Fruit fly (Drosophila melanogaster) whole organism, embryonic: ENCODE results near the gene TyrRII.

Source experiments
- B-H2 ChIP-seq: fragments of 200-800 bp; sonication (Bioruptor generic); optimal IDR thresholded peaks from 2 replicates; lab custom pipeline; 2018; ENCODE audit warnings: missing biosample characterization, mild to moderate bottlenecking, missing genetic modification characterization
- Bgb ChIP-seq: fragments of 200-800 bp; sonication (Bioruptor generic); IDR thresholded peaks from 2 replicates; pipeline ENCODE4 v1.3.6; 2022; ENCODE audit warnings: missing biosample characterization, missing genetic modification characterization; ENCODE audit not compliant: partially characterized antibody
- CG10209 ChIP-seq: fragments of 200-800 bp; sonication (Bioruptor generic); optimal IDR thresholded peaks from 3 replicates; lab custom pipeline; 2017; ENCODE audit warnings: missing biosample characterization, mild to moderate bottlenecking, missing genetic modification characterization, missing genetic modification reagents
- CG10267 ChIP-seq: fragments of 200-800 bp; sonication (Bioruptor generic); optimal IDR thresholded peaks from 2 replicates; lab custom pipeline; 2018; ENCODE audit warnings: missing biosample characterization, mild to moderate bottlenecking, missing genetic modification characterization, moderate library complexity
- CG13624 ChIP-seq: fragments of 200-800 bp; sonication (Bioruptor generic); optimal IDR thresholded peaks from 2 replicates; lab custom pipeline; 2016; ENCODE audit warnings: missing biosample characterization, missing genetic modification characterization
- CG1602 ChIP-seq: fragments of 200-800 bp; sonication (Bioruptor generic); optimal IDR thresholded peaks from 3 replicates; lab custom pipeline; 2016; ENCODE audit warnings: missing biosample characterization, missing genetic modification characterization
- CG17328 ChIP-seq: fragments of 200-800 bp; sonication (Bioruptor generic); IDR thresholded peaks from 2 replicates; pipeline ENCODE4 v1.3.6; 2022; ENCODE audit warnings: missing biosample characterization, missing genetic modification characterization
- CG18599 ChIP-seq: fragments of 200-800 bp; sonication (Bioruptor generic); optimal IDR thresholded peaks from 3 replicates; lab custom pipeline; 2017; ENCODE audit warnings: missing biosample characterization, missing genetic modification characterization, mild to moderate bottlenecking, moderate library complexity, missing genetic modification reagents
- CG2199 ChIP-seq: fragments of 200-800 bp; sonication (Bioruptor generic); IDR thresholded peaks from 3 replicates; pipeline ENCODE4 v1.3.6; 2022; ENCODE audit warnings: missing biosample characterization, missing genetic modification characterization
- CG6175 ChIP-seq: fragments of 200-800 bp; sonication (Bioruptor generic); IDR thresholded peaks from 3 replicates; pipeline ENCODE4 v1.3.6; 2022; ENCODE audit warnings: missing biosample characterization, missing genetic modification characterization
- CG6654 ChIP-seq: fragments of 200-800 bp; sonication (Bioruptor generic); optimal IDR thresholded peaks from 2 replicates; lab custom pipeline; 2017; ENCODE audit warnings: missing biosample characterization, mild to moderate bottlenecking, missing genetic modification characterization
- CG7357 ChIP-seq: fragments of 200-800 bp; sonication (Bioruptor generic); IDR thresholded peaks from 3 replicates; pipeline ENCODE4 v1.3.6; 2022; ENCODE audit warnings: missing biosample characterization, missing genetic modification characterization
- CG8388 ChIP-seq: fragments of 200-800 bp; sonication (Bioruptor generic); optimal IDR thresholded peaks from 2 replicates; lab custom pipeline; 2019; ENCODE audit warnings: missing biosample characterization, mild to moderate bottlenecking, missing genetic modification characterization, moderate library complexity
- CG8478 ChIP-seq: fragments of >200 bp; optimal IDR thresholded peaks from 2 replicates; lab custom pipeline; 2018
- CG9797 ChIP-seq: fragments of 200-800 bp; sonication (Bioruptor generic); optimal IDR thresholded peaks from 3 replicates; lab custom pipeline; 2018; ENCODE audit warnings: missing biosample characterization, mild to moderate bottlenecking, missing genetic modification characterization
- Dad ChIP-seq: fragments of 200-800 bp; sonication (Bioruptor generic); optimal IDR thresholded peaks from 3 replicates; lab custom pipeline; 2016; ENCODE audit warnings: missing biosample characterization, missing genetic modification characterization
- Eip74EF ChIP-seq, 2 experiments: fragments of 200-800 bp in 1 of 2; fragments of >200 bp in 1 of 2; sonication (Bioruptor generic) in 1 of 2; optimal IDR thresholded peaks; 2 replicates each; lab custom pipeline; 2017 to 2019; ENCODE audit warnings: missing biosample characterization in 2 of 2, missing genetic modification characterization in 2 of 2, mild to moderate bottlenecking in 1 of 2, moderate library complexity in 1 of 2
- Fer3 ChIP-seq: fragments of 200-800 bp; sonication (Bioruptor generic); optimal IDR thresholded peaks from 2 replicates; lab custom pipeline; 2018; ENCODE audit warnings: missing biosample characterization, mild to moderate bottlenecking, missing genetic modification characterization, moderate library complexity
- H15 ChIP-seq: fragments of 200-800 bp; sonication (Bioruptor generic); IDR thresholded peaks from 3 replicates; pipeline ENCODE4 v1.3.6; 2022; ENCODE audit warnings: missing biosample characterization, missing genetic modification characterization
- Optix ChIP-seq: fragments of 200-800 bp; sonication (Bioruptor generic); IDR thresholded peaks from 3 replicates; pipeline ENCODE4 v1.3.6; 2022; ENCODE audit warnings: missing biosample characterization, missing genetic modification characterization
- Usf ChIP-seq: fragments of 200-800 bp; sonication (Bioruptor generic); optimal IDR thresholded peaks from 2 replicates; lab custom pipeline; 2017; ENCODE audit warnings: missing genotype, missing biosample characterization, missing genetic modification characterization
- amos ChIP-seq: fragments of 200-800 bp; sonication (Bioruptor generic); IDR thresholded peaks from 2 replicates; pipeline ENCODE4 v1.3.6; 2022; ENCODE audit warnings: missing biosample characterization, missing genetic modification characterization; ENCODE audit not compliant: partially characterized antibody
- ap ChIP-seq: fragments of 200-800 bp; sonication (Bioruptor generic); IDR thresholded peaks from 2 replicates; pipeline ENCODE4 v1.3.6; 2022; ENCODE audit warnings: missing biosample characterization, missing genetic modification characterization
- ara ChIP-seq: fragments of 200-800 bp; sonication (Bioruptor generic); IDR thresholded peaks from 2 replicates; pipeline ENCODE4 v1.3.6; 2022; ENCODE audit warnings: missing biosample characterization, missing genetic modification characterization
- cad ChIP-seq: fragments of >200 bp; optimal IDR thresholded peaks from 2 replicates; lab custom pipeline; 2017; ENCODE audit warnings: missing biosample characterization, missing genetic modification characterization
- cato ChIP-seq: fragments of 200-800 bp; sonication (Bioruptor generic); optimal IDR thresholded peaks from 2 replicates; lab custom pipeline; 2016; ENCODE audit warnings: missing biosample characterization, missing genetic modification characterization, borderline replicate concordance
- cg ChIP-seq: fragments of 200-800 bp; sonication (Bioruptor generic); optimal IDR thresholded peaks from 3 replicates; lab custom pipeline; 2019; ENCODE audit warnings: missing biosample characterization, mild to moderate bottlenecking, missing genetic modification characterization, moderate library complexity
- chm ChIP-seq: fragments of 200-800 bp; sonication (Bioruptor generic); IDR thresholded peaks from 2 replicates; pipeline ENCODE4 v1.3.6; 2022; ENCODE audit warnings: missing biosample characterization, missing genetic modification characterization
- chn ChIP-seq: fragments of 200-800 bp; sonication (Bioruptor generic); optimal IDR thresholded peaks from 2 replicates; lab custom pipeline; 2016; ENCODE audit warnings: missing biosample characterization, missing genetic modification characterization
- ci ChIP-seq: fragments of 200-800 bp; sonication (Bioruptor generic); IDR thresholded peaks from 3 replicates; pipeline ENCODE4 v1.3.6; 2022; ENCODE audit warnings: missing biosample characterization, missing genetic modification characterization
- dysf ChIP-seq: fragments of 200-800 bp; sonication (Bioruptor generic); IDR thresholded peaks from 3 replicates; pipeline ENCODE4 v1.3.6; 2022; ENCODE audit warnings: missing biosample characterization, missing genetic modification characterization
- emc ChIP-seq: fragments of 200-800 bp; sonication (Bioruptor generic); optimal IDR thresholded peaks from 2 replicates; lab custom pipeline; 2016; ENCODE audit warnings: missing biosample characterization, missing genetic modification characterization
- eve ChIP-seq, 2 experiments: fragments of >200 bp; optimal IDR thresholded peaks; 2 replicates each; lab custom pipeline; 2017; ENCODE audit warnings: missing biosample characterization in 2 of 2, missing genetic modification characterization in 2 of 2
- gcm ChIP-seq: fragments of 200-800 bp; sonication (Bioruptor generic); optimal IDR thresholded peaks from 2 replicates; lab custom pipeline; 2019; ENCODE audit warnings: missing biosample characterization, mild to moderate bottlenecking, missing genetic modification characterization, moderate library complexity
- gt ChIP-seq: fragments of 200-800 bp; sonication (Bioruptor generic); IDR thresholded peaks from 2 replicates; pipeline ENCODE4 v1.3.6; 2022; ENCODE audit warnings: missing biosample characterization, missing genetic modification characterization
- hth ChIP-seq: fragments of >200 bp; optimal IDR thresholded peaks from 2 replicates; lab custom pipeline; 2017; ENCODE audit warnings: inconsistent platforms
- knrl ChIP-seq: fragments of 200-800 bp; sonication (Bioruptor generic); IDR thresholded peaks from 3 replicates; pipeline ENCODE4 v1.3.6; 2022; ENCODE audit warnings: missing biosample characterization, missing genetic modification characterization; ENCODE audit not compliant: partially characterized antibody
- luna ChIP-seq: fragments of 200-800 bp; sonication (Bioruptor generic); optimal IDR thresholded peaks from 2 replicates; lab custom pipeline; 2016; ENCODE audit warnings: missing biosample characterization, missing genetic modification characterization
- maf-S ChIP-seq: fragments of 200-800 bp; sonication (Bioruptor generic); optimal IDR thresholded peaks from 2 replicates; lab custom pipeline; 2016; ENCODE audit warnings: missing biosample characterization, missing genetic modification characterization
- odd ChIP-seq: fragments of 200-800 bp; sonication (Bioruptor generic); optimal IDR thresholded peaks from 2 replicates; lab custom pipeline; 2017; ENCODE audit warnings: missing biosample characterization, mild to moderate bottlenecking, missing genetic modification characterization
- onecut ChIP-seq: fragments of 200-800 bp; sonication (Bioruptor generic); IDR thresholded peaks from 2 replicates; pipeline ENCODE4 v1.3.6; 2022; ENCODE audit warnings: missing biosample characterization, missing genetic modification characterization
- pb ChIP-seq: fragments of 200-800 bp; sonication (Bioruptor generic); optimal IDR thresholded peaks from 3 replicates; lab custom pipeline; 2016; ENCODE audit warnings: missing biosample characterization, missing genetic modification characterization
- prd ChIP-seq, 3 experiments: fragments of >200 bp in 2 of 3; fragments of 200-800 bp in 1 of 3; sonication (Bioruptor generic) in 1 of 3; optimal IDR thresholded peaks in 2 of 3; IDR thresholded peaks in 1 of 3; 2 replicates in 2 of 3; 3 replicates in 1 of 3; pipeline versions ENCODE4 v1.3.6 to Lab custom; 2017 to 2022; ENCODE audit warnings: missing biosample characterization in 1 of 3, missing genetic modification characterization in 1 of 3
- ranshi ChIP-seq: fragments of 200-800 bp; sonication (Bioruptor generic); IDR thresholded peaks from 2 replicates; pipeline ENCODE4 v1.3.6; 2022; ENCODE audit warnings: missing biosample characterization, missing genetic modification characterization
- ro ChIP-seq: fragments of 200-800 bp; sonication (Bioruptor generic); IDR thresholded peaks from 2 replicates; pipeline ENCODE4 v1.3.6; 2022; ENCODE audit warnings: missing biosample characterization, missing genetic modification characterization
- sens ChIP-seq: fragments of 200-800 bp; sonication (Bioruptor generic); peaks from one replicate; lab custom pipeline; 2016; ENCODE audit warnings: missing biosample characterization, missing genetic modification characterization
- so ChIP-seq: fragments of 200-800 bp; sonication (Bioruptor generic); IDR thresholded peaks from 3 replicates; pipeline ENCODE4 v1.3.6; 2022; ENCODE audit warnings: missing biosample characterization, missing genetic modification characterization
- vfl ChIP-seq: fragments of 200-800 bp; sonication (Bioruptor generic); optimal IDR thresholded peaks from 2 replicates; lab custom pipeline; 2016; ENCODE audit warnings: missing biosample characterization, missing genetic modification characterization

TyrRII gene

DNA sequence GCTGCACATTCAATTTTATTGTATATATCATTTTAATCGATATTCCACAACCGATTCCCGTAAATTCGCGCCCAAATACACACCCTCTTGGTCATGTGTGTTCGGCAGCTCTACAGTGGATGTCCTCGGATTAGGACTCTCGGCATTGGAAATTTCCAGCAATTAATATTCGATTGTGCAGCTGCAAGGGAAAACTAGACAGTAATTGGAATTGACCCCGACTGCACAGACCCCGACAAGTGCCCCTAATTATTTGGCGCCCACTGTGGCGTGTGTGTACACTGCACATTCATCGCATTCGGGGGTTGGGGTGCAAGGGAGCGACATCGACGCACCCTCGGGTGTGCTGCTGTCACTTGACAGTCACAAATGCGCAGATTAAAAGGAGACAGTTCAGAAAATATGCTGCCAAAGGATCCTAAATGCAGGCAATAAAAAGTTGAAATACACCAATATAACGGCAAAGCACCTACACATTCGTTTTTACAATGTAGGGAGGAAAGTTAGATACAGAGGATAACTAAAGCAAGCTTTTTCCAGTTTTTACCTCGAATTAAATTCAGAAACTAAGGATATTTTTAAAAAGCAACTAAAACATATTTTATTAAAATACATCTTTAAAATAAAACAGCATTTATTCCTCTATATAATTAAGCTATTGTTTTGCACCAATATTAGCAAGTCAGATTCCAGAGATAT lies 27.5 kb upstream of the TyrRII start (continued):
- TF ChIP-seq chm (GFP tag; lab: Robert Waterston, UW): 0 out of 2 replicates have a peak, but pooled peaks have one; percentile 20
- TF ChIP-seq cad (GFP tag; lab: Kevin White, UChicago): no peak
- TF ChIP-seq chn: no peak
- TF ChIP-seq Optix (GFP tag; lab: Robert Waterston, UW): peak; percentile 39; the same call in 1 of the 3 replicates
- TF ChIP-seq luna (GFP tag; lab: Kevin White, UChicago): no peak
- TF ChIP-seq ranshi (GFP tag; lab: Robert Waterston, UW): no peak
- TF ChIP-seq prd (optimal IDR thresholded peaks at IDR 0.05; lab: Kevin White, UChicago): no peak
- peak; percentile 37; the same call in 2 of the 3 replicates for TF ChIP-seq prd (GFP tag; IDR thresholded peaks at IDR 0.05; lab: Robert Waterston, UW)
- TF ChIP-seq CG2199 (GFP tag; lab: Robert Waterston, UW): 0 out of 3 replicates have a peak, but pooled peaks have one; percentile 54
- peak; percentile 5 for TF ChIP-seq CG8388 (GFP tag; lab: Kevin White, UChicago)
- TF ChIP-seq ci (GFP tag; lab: Robert Waterston, UW): peak; percentile 60; the same call in 2 of the 3 replicates
- 0 out of 2 replicates have a peak, but pooled peaks have one; percentile 1 for TF ChIP-seq onecut
- TF ChIP-seq H15 (GFP tag; lab: Robert Waterston, UW): 0 out of 3 replicates have a peak, but pooled peaks have one; percentile 41
- no peak for TF ChIP-seq CG10209 (GFP tag; lab: Kevin White, UChicago)
- peak; percentile 13 for TF ChIP-seq CG18599 (GFP tag; lab: Kevin White, UChicago)
- no peak for TF ChIP-seq CG1602 (GFP tag; lab: Kevin White, UChicago)
- TF ChIP-seq CG6175 (GFP tag; lab: Robert Waterston, UW): no peak
- no peak for TF ChIP-seq pb

DNA sequence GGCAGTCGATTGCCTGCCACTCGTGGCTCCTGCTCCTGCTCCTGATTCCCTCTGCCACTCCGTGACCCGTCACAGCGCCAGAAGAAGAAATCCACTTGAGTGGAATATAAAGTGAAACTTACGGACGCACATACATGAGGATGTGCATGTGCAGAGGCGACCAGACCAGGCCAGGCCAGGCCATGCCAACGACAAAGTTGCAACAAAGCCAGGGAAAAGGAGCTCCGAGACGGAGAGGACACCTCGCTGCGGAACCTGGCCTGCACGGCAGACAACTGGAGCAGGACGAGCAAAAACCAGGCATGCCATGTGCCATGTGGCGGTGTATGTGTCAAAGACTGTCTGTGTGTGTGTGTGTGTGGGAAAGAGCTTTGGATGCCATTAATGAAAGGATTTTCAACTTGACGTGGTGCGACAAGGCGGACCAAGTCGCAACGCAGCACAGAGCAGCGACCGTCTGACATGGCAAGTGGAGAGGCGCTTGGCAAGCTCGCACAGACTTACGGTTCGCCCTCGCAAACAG lies 26.7 kb upstream of the TyrRII start:
- TF ChIP-seq gt (GFP tag; lab: Robert Waterston, UW) (no peak), CG13624 (GFP tag; lab: Kevin White, UChicago) (no peak), dysf (GFP tag; lab: Robert Waterston, UW) (no peak), CG8478 (lab: Kevin White, UChicago) (peak; percentile 64), cato (GFP tag; lab: Kevin White, UChicago) (no peak), odd (GFP tag; lab: Kevin White, UChicago) (no peak), CG10267 (tag; lab: Kevin White, UChicago) (no peak), eve (GFP tag; optimal IDR thresholded peaks at IDR 0.05; lab: Kevin White, UChicago) (no peak), ro (GFP tag; lab: Robert Waterston, UW) (no peak), ara (0 out of 2 replicates have a peak, but pooled peaks have one; percentile 21), emc (no peak), CG17328 (GFP tag; lab: Robert Waterston, UW) (0 out of 2 replicates have a peak, but pooled peaks have one; percentile 17), amos (GFP tag; lab: Robert Waterston, UW) (0 out of 2 replicates have a peak, but pooled peaks have one; percentile 2), Fer3 (tag; lab: Kevin White, UChicago) (no peak), cg (GFP tag; lab: Kevin White, UChicago) (peak; percentile 19), B-H2 (GFP tag; lab: Kevin White, UChicago) (no peak), so (GFP tag; lab: Robert Waterston, UW) (no peak), CG9797 (no peak), hth (no peak), Usf (GFP tag; lab: Kevin White, UChicago) (no peak), ap (no peak), gcm (GFP tag; lab: Kevin White, UChicago) (no peak), vfl (GFP tag; lab: Kevin White, UChicago) (no peak), Eip74EF (GFP tag; optimal IDR thresholded peaks at IDR 0.05; lab: Kevin White, UChicago) (no peak), ci (GFP tag; lab: Robert Waterston, UW) (0 out of 3 replicates have a peak, but pooled peaks have one; percentile 17), maf-S (GFP tag; lab: Kevin White, UChicago) (no peak), Bgb (GFP tag; lab: Robert Waterston, UW) (0 out of 2 replicates have a peak, but pooled peaks have one; percentile 30), CG7357 (GFP tag; lab: Robert Waterston, UW) (no peak), knrl (GFP tag; lab: Robert Waterston, UW) (0 out of 3 replicates have a peak, but pooled peaks have one; percentile 29), CG6654 (GFP tag; lab: Kevin White, UChicago) (no peak), Dad (no peak), sens (peak; percentile 1)
